Worm (Caenorhabditis elegans) whole organism, L1 larva: Measurements from ENCODE around the gene F23F12.13.
A peak's percentile ranks its signal among the peaks of the same experiment; 100 is the strongest.

Experiments
- F16B12.6 ChIP-seq: fragments of 150-350 bp; optimal IDR thresholded peaks from 2 replicates; lab custom pipeline; 2014; ENCODE audit warnings: missing biosample characterization, missing genetic modification characterization
- Y116A8C.19 ChIP-seq: sonication (generic microtip); optimal IDR thresholded peaks from 2 replicates; lab custom pipeline; 2016; ENCODE audit warnings: missing compliant biosample characterization, missing genetic modification characterization, borderline replicate concordance
- aha-1 ChIP-seq: fragments of 150-350 bp; optimal IDR thresholded peaks from 2 replicates; lab custom pipeline; 2014; ENCODE audit warnings: missing biosample characterization, missing genetic modification characterization
- alr-1 ChIP-seq: fragments of 200-800 bp; sonication (Bioruptor generic); optimal IDR thresholded peaks from 2 replicates; lab custom pipeline; 2018; ENCODE audit warnings: borderline replicate concordance, mild to moderate bottlenecking, missing genetic modification characterization, missing compliant biosample characterization
- ama-1 ChIP-seq: fragments of 150-350 bp; optimal IDR thresholded peaks from 2 replicates; lab custom pipeline; 2014
- blmp-1 ChIP-seq: fragments of 150-350 bp; optimal IDR thresholded peaks from 2 replicates; lab custom pipeline; 2014; ENCODE audit warnings: missing biosample characterization, missing genetic modification characterization
- ceh-63 ChIP-seq: fragments of 200-800 bp; sonication (Bioruptor generic); optimal IDR thresholded peaks from 2 replicates; lab custom pipeline; 2018; ENCODE audit warnings: mild to moderate bottlenecking, missing genetic modification characterization, missing compliant biosample characterization
- ceh-90 ChIP-seq: sonication (generic microtip); optimal IDR thresholded peaks from 2 replicates; lab custom pipeline; 2016; ENCODE audit warnings: missing genetic modification characterization, missing compliant biosample characterization
- dpl-1 ChIP-seq, 3 experiments: fragments of 150-350 bp in 2 of 3; sonication (generic microtip) in 1 of 3; optimal IDR thresholded peaks; 2 replicates each; lab custom pipeline; 2014 to 2017; ENCODE audit warnings: missing biosample characterization in 3 of 3, missing genetic modification characterization in 3 of 3, missing genetic modification reagents in 3 of 3
- dsc-1 ChIP-seq: sonication (generic microtip); optimal IDR thresholded peaks from 2 replicates; lab custom pipeline; 2016; ENCODE audit warnings: mild to moderate bottlenecking, missing genetic modification characterization, missing compliant biosample characterization
- efl-1 ChIP-seq, 4 experiments: fragments of 150-350 bp; optimal IDR thresholded peaks in 3 of 4; peaks in 1 of 4; 1 replicate in 1 of 4; 2 replicates in 3 of 4; lab custom pipeline; 2014; ENCODE audit warnings: missing biosample characterization in 2 of 4, missing genetic modification characterization in 2 of 4, missing genetic modification reagents in 2 of 4
- efl-3 ChIP-seq: fragments of 200-800 bp; sonication (Bioruptor generic); optimal IDR thresholded peaks from 2 replicates; lab custom pipeline; 2018; ENCODE audit warnings: mild to moderate bottlenecking, missing genetic modification characterization, missing compliant biosample characterization
- egl-13 ChIP-seq: sonication (generic microtip); optimal IDR thresholded peaks from 2 replicates; lab custom pipeline; 2016; ENCODE audit warnings: missing genotype, missing genetic modification reagents, missing genetic modification characterization, missing compliant biosample characterization
- elt-2 ChIP-seq: sonication (generic microtip); optimal IDR thresholded peaks from 2 replicates; lab custom pipeline; 2016; ENCODE audit warnings: missing genetic modification characterization, mild to moderate bottlenecking, inconsistent platforms, missing compliant biosample characterization, missing genetic modification reagents
- elt-3 ChIP-seq, 6 experiments: fragments of 150-350 bp in 1 of 6; sonication (generic microtip); optimal IDR thresholded peaks; 2 replicates each; lab custom pipeline; 2017 to 2018; ENCODE audit warnings: missing biosample characterization in 6 of 6, missing genetic modification characterization in 6 of 6, inconsistent platforms in 1 of 6
- ets-5 ChIP-seq: fragments of 200-800 bp; sonication (Bioruptor generic); IDR thresholded peaks from 2 replicates; pipeline ENCODE4 v1.3.6; 2022; ENCODE audit warnings: missing genetic modification characterization, missing compliant biosample characterization
- fkh-10 ChIP-seq: sonication (generic microtip); optimal IDR thresholded peaks from 2 replicates; lab custom pipeline; 2017; ENCODE audit warnings: missing biosample characterization, missing genetic modification reagents, missing genetic modification characterization
- fkh-8 ChIP-seq: sonication (generic microtip); optimal IDR thresholded peaks from 2 replicates; lab custom pipeline; 2016; ENCODE audit warnings: mild to moderate bottlenecking, missing genetic modification characterization, missing compliant biosample characterization
- grh-1 ChIP-seq: fragments of 200-800 bp; sonication (Bioruptor generic); IDR thresholded peaks from 2 replicates; pipeline ENCODE4 v1.3.6; 2022; ENCODE audit warnings: missing genetic modification reagents, missing genetic modification characterization, missing compliant biosample characterization
- hlh-17 ChIP-seq: fragments of 200-800 bp; sonication (Bioruptor generic); optimal IDR thresholded peaks from 2 replicates; lab custom pipeline; 2018; ENCODE audit warnings: missing genetic modification characterization, mild to moderate bottlenecking, missing compliant biosample characterization, moderate library complexity, borderline replicate concordance
- hpl-2 ChIP-seq: fragments of 150-350 bp; optimal IDR thresholded peaks from 2 replicates; lab custom pipeline; 2014; ENCODE audit warnings: missing biosample characterization, missing genetic modification reagents, missing genetic modification characterization
- lin-13 ChIP-seq: fragments of 150-350 bp; optimal IDR thresholded peaks from 2 replicates; lab custom pipeline; 2014; ENCODE audit warnings: missing biosample characterization, missing genetic modification reagents, missing genetic modification characterization
- lir-3 ChIP-seq: sonication (generic microtip); optimal IDR thresholded peaks from 2 replicates; lab custom pipeline; 2016; ENCODE audit warnings: mild to moderate bottlenecking, missing genetic modification characterization, moderate library complexity, missing compliant biosample characterization; ENCODE audit not compliant: poor library complexity
- lsy-2 ChIP-seq, 2 experiments: fragments of 150-350 bp; optimal IDR thresholded peaks; 2 replicates each; lab custom pipeline; 2014; ENCODE audit warnings: missing biosample characterization in 2 of 2, missing genetic modification characterization in 2 of 2
- mdl-1 ChIP-seq, 2 experiments: fragments of 150-350 bp; optimal IDR thresholded peaks; 2 replicates each; lab custom pipeline; 2014 to 2017; ENCODE audit warnings: missing biosample characterization in 2 of 2, missing genetic modification characterization in 2 of 2, inconsistent platforms in 1 of 2
- nhr-11 ChIP-seq: fragments of 150-350 bp; optimal IDR thresholded peaks from 2 replicates; lab custom pipeline; 2014; ENCODE audit warnings: missing biosample characterization, missing genetic modification characterization
- nhr-19 ChIP-seq: fragments of 200-800 bp; sonication (Bioruptor generic); conservative IDR thresholded peaks from 2 replicates; pipeline ENCODE4 v1.3.6; 2022; ENCODE audit warnings: missing genetic modification characterization, missing compliant biosample characterization
- nhr-20 ChIP-seq: sonication (generic microtip); optimal IDR thresholded peaks from 2 replicates; lab custom pipeline; 2016; ENCODE audit warnings: mild to moderate bottlenecking, missing genetic modification characterization, missing compliant biosample characterization
- nhr-47 ChIP-seq: sonication (generic microtip); optimal IDR thresholded peaks from 2 replicates; lab custom pipeline; 2016; ENCODE audit warnings: mild to moderate bottlenecking, missing genetic modification characterization, moderate library complexity, missing compliant biosample characterization
- nhr-71 ChIP-seq: sonication (generic microtip); optimal IDR thresholded peaks from 2 replicates; lab custom pipeline; 2016; ENCODE audit warnings: mild to moderate bottlenecking, missing genetic modification characterization, moderate library complexity, missing compliant biosample characterization
- nhr-90 ChIP-seq: sonication (generic microtip); optimal IDR thresholded peaks from 2 replicates; lab custom pipeline; 2016; ENCODE audit warnings: mild to moderate bottlenecking, missing genetic modification characterization, missing compliant biosample characterization; ENCODE audit not compliant: poor library complexity
- snpc-4 ChIP-seq: fragments of 150-350 bp; optimal IDR thresholded peaks from 2 replicates; lab custom pipeline; 2014; ENCODE audit warnings: missing biosample characterization, missing genetic modification characterization
- sptf-1 ChIP-seq: fragments of 150-350 bp; optimal IDR thresholded peaks from 2 replicates; lab custom pipeline; 2014; ENCODE audit warnings: missing biosample characterization, missing genetic modification characterization
- swsn-7 ChIP-seq: sonication (generic microtip); optimal IDR thresholded peaks from 2 replicates; lab custom pipeline; 2016; ENCODE audit warnings: missing genetic modification characterization, missing compliant biosample characterization
- tlp-1 ChIP-seq: fragments of 150-350 bp; optimal IDR thresholded peaks from 2 replicates; lab custom pipeline; 2014; ENCODE audit warnings: missing biosample characterization, missing genetic modification characterization
- unc-130 ChIP-seq: fragments of 150-350 bp; optimal IDR thresholded peaks from 2 replicates; lab custom pipeline; 2017; ENCODE audit warnings: missing biosample characterization, missing genetic modification characterization, inconsistent platforms
- unc-30 ChIP-seq: sonication (generic microtip); optimal IDR thresholded peaks from 2 replicates; lab custom pipeline; 2017; ENCODE audit warnings: missing biosample characterization, missing genetic modification characterization
- unc-62 ChIP-seq: fragments of 150-350 bp; optimal IDR thresholded peaks from 2 replicates; lab custom pipeline; 2014; ENCODE audit warnings: missing biosample characterization, missing genetic modification reagents, missing genetic modification characterization
- unc-86 ChIP-seq: sonication (generic microtip); optimal IDR thresholded peaks from 2 replicates; lab custom pipeline; 2016; ENCODE audit warnings: missing genetic modification characterization, missing compliant biosample characterization
- vab-15 ChIP-seq: sonication (generic microtip); optimal IDR thresholded peaks from 2 replicates; lab custom pipeline; 2017; ENCODE audit warnings: missing genotype, mild to moderate bottlenecking, missing genetic modification characterization, missing compliant biosample characterization
- xbp-1 ChIP-seq: sonication (generic microtip); optimal IDR thresholded peaks from 2 replicates; lab custom pipeline; 2016; ENCODE audit warnings: missing genetic modification characterization, missing compliant biosample characterization
- zag-1 ChIP-seq: fragments of 150-350 bp; optimal IDR thresholded peaks from 2 replicates; lab custom pipeline; 2014; ENCODE audit warnings: missing biosample characterization, missing genetic modification characterization
- zip-4 ChIP-seq: fragments of 200-800 bp; sonication (Bioruptor generic); optimal IDR thresholded peaks from 2 replicates; lab custom pipeline; 2018; ENCODE audit warnings: mild to moderate bottlenecking, missing genetic modification characterization, moderate library complexity, missing compliant biosample characterization

Gene F23F12.13

ce11 chrIII:6499102-6499501 is 3.6 kb downstream of the F23F12.13 start:
- TF ChIP-seq ama-1 (lab: Kevin White, UChicago) (no peak), efl-1 (optimal IDR thresholded peaks at IDR 0.05; lab: Kevin White, UChicago) (no peak), efl-1 (GFP tag; optimal IDR thresholded peaks at IDR 0.05 in 1 of 2; lab: Kevin White, UChicago) (peak in 1 of 2 experiments; percentile 71)

ce11 chrIII:6500032-6500564 is 4.6 kb downstream of the F23F12.13 start, which contains the start of gene F23F12.3:
TSS of gene F23F12.3 (plus strand) at chrIII:6500514.
- TF ChIP-seq zag-1 (tag; lab: Kevin White, UChicago) = no peak
- peak; percentile 32 for TF ChIP-seq elt-2 (tag; lab: Kevin White, UChicago)

- TF ChIP-seq egl-13 (tag; lab: Kevin White, UChicago) (no peak), ama-1 (lab: Kevin White, UChicago) (no peak), dpl-1 (GFP tag; optimal IDR thresholded peaks at IDR 0.05; lab: Kevin White, UChicago) (no peak), swsn-7 (tag; lab: Kevin White, UChicago) (no peak), elt-2 (tag; lab: Kevin White, UChicago) (no peak), sptf-1 (no peak), zag-1 (tag; lab: Kevin White, UChicago) (no peak), fkh-8 (no peak), unc-86 (tag; lab: Kevin White, UChicago) (no peak), aha-1 (tag; lab: Kevin White, UChicago) (no peak), nhr-90 (no peak), mdl-1 (tag; optimal IDR thresholded peaks at IDR 0.05; lab: Kevin White, UChicago) (no peak), lin-13 (no peak), hpl-2 (GFP tag; lab: Kevin White, UChicago) (no peak), unc-62 (GFP tag; lab: Kevin White, UChicago) (no peak), efl-1 (optimal IDR thresholded peaks at IDR 0.05; lab: Kevin White, UChicago) (no peak), efl-1 (GFP tag; optimal IDR thresholded peaks at IDR 0.05 in 1 of 2; lab: Kevin White, UChicago) (no peak), hlh-17 (GFP tag; lab: Kevin White, UChicago) (no peak), unc-30 (tag; lab: Kevin White, UChicago) (no peak), Y116A8C.19 (tag; lab: Kevin White, UChicago) (no peak)
Observed at ce11 chrIII:6507832-6508231, 12.4 kb downstream of the F23F12.13 start, which contains the start of gene F23F12.12. TSS of gene F23F12.12 (plus strand) at chrIII:6508132.

- TF ChIP-seq egl-13 (tag; lab: Kevin White, UChicago) (no peak), vab-15 (no peak), grh-1 (GFP tag; lab: Robert Waterston, UW) (no peak), lir-3 (tag; lab: Kevin White, UChicago) (no peak), unc-130 (peak; percentile 24), ceh-63 (GFP tag; lab: Kevin White, UChicago) (no peak), ets-5 (GFP tag; lab: Robert Waterston, UW) (no peak), alr-1 (tag; lab: Kevin White, UChicago) (no peak), tlp-1 (tag; lab: Kevin White, UChicago) (no peak), efl-3 (GFP tag; lab: Kevin White, UChicago) (no peak), blmp-1 (peak; percentile 47), nhr-90 (peak; percentile 14), nhr-11 (tag; lab: Kevin White, UChicago) (no peak), ama-1 (lab: Kevin White, UChicago) (no peak), nhr-47 (no peak), nhr-19 (GFP tag; lab: Robert Waterston, UW) (peak; percentile 49), elt-3 (tag; optimal IDR thresholded peaks at IDR 0.05; lab: Kevin White, UChicago) (peak in 1 of 6 experiments; percentile 93), zip-4 (no peak), elt-2 (tag; lab: Kevin White, UChicago) (no peak), xbp-1 (no peak), hpl-2 (GFP tag; lab: Kevin White, UChicago) (no peak), mdl-1 (tag; optimal IDR thresholded peaks at IDR 0.05; lab: Kevin White, UChicago) (no peak), hlh-17 (GFP tag; lab: Kevin White, UChicago) (no peak), F16B12.6 (tag; lab: Kevin White, UChicago) (no peak), dsc-1 (tag; lab: Kevin White, UChicago) (no peak), lsy-2 (tag; optimal IDR thresholded peaks at IDR 0.05; lab: Kevin White, UChicago) (no peak), fkh-10 (GFP tag; lab: Kevin White, UChicago) (no peak), nhr-71 (tag; lab: Kevin White, UChicago) (peak; percentile 42), snpc-4 (tag; lab: Kevin White, UChicago) (no peak), nhr-20 (tag; lab: Kevin White, UChicago) (peak; percentile 58), zag-1 (tag; lab: Kevin White, UChicago) (no peak), ceh-90 (no peak), unc-86 (tag; lab: Kevin White, UChicago) (no peak)
Observed at ce11 chrIII:6508327-6508726, 12.9 kb downstream of the F23F12.13 start.
